Fruit fly (Drosophila melanogaster) whole organism, pupa: ENCODE results near the gene CG9166.

ENCODE experiments used
- CG10348 ChIP-seq: fragments of 200-800 bp; sonication (Bioruptor generic); IDR thresholded peaks from 2 replicates; pipeline ENCODE4 v1.3.6; 2022; ENCODE audit warnings: missing biosample characterization, missing genetic modification characterization
- CG12605 ChIP-seq: fragments of 200-800 bp; sonication (Bioruptor generic); IDR thresholded peaks from 2 replicates; pipeline ENCODE4 v1.3.6; 2022; ENCODE audit warnings: missing biosample characterization, missing genetic modification characterization
- CG13204 ChIP-seq: fragments of 200-800 bp; sonication (Bioruptor generic); optimal IDR thresholded peaks from 2 replicates; lab custom pipeline; 2018; ENCODE audit warnings: missing biosample characterization, mild to moderate bottlenecking, missing genetic modification characterization, moderate library complexity
- CG14655 ChIP-seq: fragments of 200-800 bp; sonication (Bioruptor generic); optimal IDR thresholded peaks from 3 replicates; lab custom pipeline; 2017; ENCODE audit warnings: mild to moderate bottlenecking, missing biosample characterization, missing genetic modification reagents, missing genetic modification characterization
- CG15710 ChIP-seq: fragments of 200-800 bp; sonication (Bioruptor generic); optimal IDR thresholded peaks from 2 replicates; lab custom pipeline; 2018; ENCODE audit warnings: missing biosample characterization, mild to moderate bottlenecking, missing genetic modification characterization, moderate library complexity
- CG17806 ChIP-seq: fragments of 200-800 bp; sonication (Bioruptor generic); optimal IDR thresholded peaks from 2 replicates; lab custom pipeline; 2018; ENCODE audit warnings: missing biosample characterization, mild to moderate bottlenecking, missing genetic modification characterization, moderate library complexity
- CG32121 ChIP-seq: fragments of 200-800 bp; sonication (Bioruptor generic); IDR thresholded peaks from 2 replicates; pipeline ENCODE4 v1.3.6; 2022; ENCODE audit warnings: missing biosample characterization, missing genetic modification characterization
- CG34367 ChIP-seq: fragments of 200-800 bp; sonication (Bioruptor generic); optimal IDR thresholded peaks from 2 replicates; lab custom pipeline; 2018; ENCODE audit warnings: missing biosample characterization, mild to moderate bottlenecking, missing genetic modification characterization
- CG4496 ChIP-seq: fragments of 200-800 bp; sonication (Bioruptor generic); IDR thresholded peaks from 3 replicates; pipeline ENCODE4 v1.3.6; 2022; ENCODE audit warnings: missing biosample characterization, missing genetic modification characterization
- CG8159 ChIP-seq: fragments of 200-800 bp; sonication (Bioruptor generic); optimal IDR thresholded peaks from 3 replicates; lab custom pipeline; 2018; ENCODE audit warnings: missing biosample characterization, mild to moderate bottlenecking, missing genetic modification characterization, moderate library complexity
- CG8301 ChIP-seq: fragments of 200-800 bp; sonication (Bioruptor generic); optimal IDR thresholded peaks from 2 replicates; lab custom pipeline; 2018; ENCODE audit warnings: missing biosample characterization, mild to moderate bottlenecking, missing genetic modification characterization
- CG9948 ChIP-seq: fragments of 200-800 bp; sonication (Bioruptor generic); optimal IDR thresholded peaks from 2 replicates; lab custom pipeline; 2018; ENCODE audit warnings: missing biosample characterization, mild to moderate bottlenecking, missing genetic modification characterization, moderate library complexity
- D1 ChIP-seq: fragments of 200-800 bp; sonication (Bioruptor generic); optimal IDR thresholded peaks from 2 replicates; lab custom pipeline; 2018; ENCODE audit warnings: missing biosample characterization, mild to moderate bottlenecking, missing genetic modification characterization, moderate library complexity
- EcR ChIP-seq: fragments of 200-800 bp; sonication (Bioruptor generic); optimal IDR thresholded peaks from 3 replicates; lab custom pipeline; 2019; ENCODE audit warnings: missing biosample characterization, missing genetic modification characterization, mild to moderate bottlenecking, moderate library complexity, missing genetic modification reagents
- Ets98B ChIP-seq: fragments of 200-800 bp; sonication (Bioruptor generic); IDR thresholded peaks from 2 replicates; pipeline ENCODE4 v1.3.6; 2022; ENCODE audit warnings: missing biosample characterization, missing genetic modification characterization
- Pif1A ChIP-seq: fragments of 200-800 bp; sonication (Bioruptor generic); optimal IDR thresholded peaks from 3 replicates; lab custom pipeline; 2016; ENCODE audit warnings: missing biosample characterization, missing genetic modification characterization
- Pif1B ChIP-seq: fragments of 200-800 bp; sonication (Bioruptor generic); optimal IDR thresholded peaks from 3 replicates; lab custom pipeline; 2016; ENCODE audit warnings: missing biosample characterization, missing genetic modification characterization
- Snoo ChIP-seq: fragments of 200-800 bp; sonication (Bioruptor generic); optimal IDR thresholded peaks from 3 replicates; lab custom pipeline; 2017; ENCODE audit warnings: missing biosample characterization, mild to moderate bottlenecking, missing genetic modification characterization, inconsistent platforms
- fd96Ca ChIP-seq: fragments of 200-800 bp; sonication (Bioruptor generic); IDR thresholded peaks from 3 replicates; pipeline ENCODE4 v1.3.6; 2022; ENCODE audit warnings: missing biosample characterization, missing genetic modification characterization
- gl ChIP-seq: fragments of 200-800 bp; sonication (Bioruptor generic); optimal IDR thresholded peaks from 2 replicates; lab custom pipeline; 2018; ENCODE audit warnings: missing biosample characterization, mild to moderate bottlenecking, missing genetic modification characterization
- rn ChIP-seq: fragments of 200-800 bp; sonication (Bioruptor generic); IDR thresholded peaks from 2 replicates; pipeline ENCODE4 v1.3.6; 2022; ENCODE audit warnings: missing biosample characterization, missing genetic modification characterization

The CG9166 gene

dm6 chr3L:1320931-1321556, 29.9 kb upstream of the CG9166 start:
- TF ChIP-seq fd96Ca (GFP tag; lab: Robert Waterston, UW) (0 out of 3 replicates have a peak, but pooled peaks have one; percentile 6), CG13204 (GFP tag; lab: Kevin White, UChicago) (no peak), CG12605 (GFP tag; lab: Robert Waterston, UW) (0 out of 2 replicates have a peak, but pooled peaks have one; percentile 16), Snoo (tag; lab: Kevin White, UChicago) (peak; percentile 24), rn (GFP tag; lab: Robert Waterston, UW) (no peak), CG17806 (no peak), CG8301 (tag; lab: Kevin White, UChicago) (no peak), CG15710 (no peak), CG10348 (GFP tag; lab: Robert Waterston, UW) (no peak), CG14655 (GFP tag; lab: Kevin White, UChicago) (no peak), Pif1B (GFP tag; lab: Kevin White, UChicago) (no peak), Pif1A (no peak), CG9948 (tag; lab: Kevin White, UChicago) (no peak), EcR (GFP tag; lab: Kevin White, UChicago) (peak; percentile 53), Ets98B (GFP tag; lab: Robert Waterston, UW) (peak; percentile 18; the same call in 1 of the 2 replicates), CG4496 (GFP tag; lab: Robert Waterston, UW) (peak; percentile 40; the same call in 1 of the 3 replicates), CG34367 (tag; lab: Kevin White, UChicago) (no peak), CG8159 (no peak), CG32121 (GFP tag; lab: Robert Waterston, UW) (no peak), gl (peak; percentile 52), D1 (tag; lab: Kevin White, UChicago) (no peak)

- TF ChIP-seq Ets98B (GFP tag; lab: Robert Waterston, UW) (no peak), CG14655 (GFP tag; lab: Kevin White, UChicago) (no peak), CG10348 (GFP tag; lab: Robert Waterston, UW) (no peak), CG17806 (no peak), D1 (tag; lab: Kevin White, UChicago) (no peak)
These were observed 28.8 kb upstream of the CG9166 start for dm6 chr3L:1322159-1322558.

- TF ChIP-seq gl (no peak), Pif1B (GFP tag; lab: Kevin White, UChicago) (no peak), Ets98B (GFP tag; lab: Robert Waterston, UW) (no peak), EcR (GFP tag; lab: Kevin White, UChicago) (no peak), CG9948 (tag; lab: Kevin White, UChicago) (no peak), CG14655 (GFP tag; lab: Kevin White, UChicago) (no peak), CG8159 (no peak), CG12605 (GFP tag; lab: Robert Waterston, UW) (no peak), Pif1A (no peak), CG13204 (GFP tag; lab: Kevin White, UChicago) (no peak), CG4496 (GFP tag; lab: Robert Waterston, UW) (no peak), Snoo (tag; lab: Kevin White, UChicago) (no peak), CG10348 (GFP tag; lab: Robert Waterston, UW) (no peak), rn (GFP tag; lab: Robert Waterston, UW) (no peak), D1 (tag; lab: Kevin White, UChicago) (no peak), CG32121 (GFP tag; lab: Robert Waterston, UW) (no peak), CG15710 (no peak), CG34367 (tag; lab: Kevin White, UChicago) (no peak), fd96Ca (GFP tag; lab: Robert Waterston, UW) (no peak), CG17806 (no peak)
- TF ChIP-seq, all 21 proteins: peak for 0
These were observed 28.2 kb upstream of the CG9166 start, which contains the start of gene CG9184 for dm6 chr3L:1322706-1323105. Gene CG9184, minus strand, starts transcription at chr3L:1322806.

- peak; percentile 14 for TF ChIP-seq CG9948 (tag; lab: Kevin White, UChicago)
- no peak for TF ChIP-seq D1 (tag; lab: Kevin White, UChicago)
- TF ChIP-seq CG14655 (GFP tag; lab: Kevin White, UChicago) = no peak
- no peak for TF ChIP-seq CG34367 (tag; lab: Kevin White, UChicago)
- TF ChIP-seq CG13204 (GFP tag; lab: Kevin White, UChicago) = no peak
- TF ChIP-seq Ets98B (GFP tag; lab: Robert Waterston, UW) = no peak
- no peak for TF ChIP-seq Pif1B (GFP tag; lab: Kevin White, UChicago)
- no peak for TF ChIP-seq CG8159
- peak; percentile 23 for TF ChIP-seq CG17806
- TF ChIP-seq CG15710 = peak; percentile 9
- TF ChIP-seq CG12605 (GFP tag; lab: Robert Waterston, UW) = no peak
- no peak for TF ChIP-seq EcR (GFP tag; lab: Kevin White, UChicago)
- TF ChIP-seq gl = no peak
- TF ChIP-seq fd96Ca (GFP tag; lab: Robert Waterston, UW) = 0 out of 3 replicates have a peak, but pooled peaks have one; percentile 7
- no peak for TF ChIP-seq rn (GFP tag; lab: Robert Waterston, UW)
- TF ChIP-seq CG8301 (tag; lab: Kevin White, UChicago) = no peak
- no peak for TF ChIP-seq CG32121 (GFP tag; lab: Robert Waterston, UW)
- TF ChIP-seq CG4496 (GFP tag; lab: Robert Waterston, UW) = 0 out of 3 replicates have a peak, but pooled peaks have one; percentile 18
These were observed 27.8 kb upstream of the CG9166 start for dm6 chr3L:1323136-1323535.

dm6 chr3L:1324818-1325625, 25.9 kb upstream of the CG9166 start:
- TF ChIP-seq CG12605 (GFP tag; lab: Robert Waterston, UW) (no peak), CG13204 (GFP tag; lab: Kevin White, UChicago) (no peak)
